Fruit fly (Drosophila melanogaster) whole organism, embryonic: ENCODE data around the gene ImpE1.
A peak's percentile ranks its signal among the peaks of the same experiment; 100 is the strongest.

Experiments
- Asciz ChIP-seq: fragments of 200-800 bp; sonication (Bioruptor generic); optimal IDR thresholded peaks from 2 replicates; lab custom pipeline; 2017; ENCODE audit warnings: missing biosample characterization, mild to moderate bottlenecking, missing genetic modification characterization, missing genetic modification reagents
- CG11085 ChIP-seq: fragments of 200-800 bp; sonication (Bioruptor generic); IDR thresholded peaks from 2 replicates; pipeline ENCODE4 v1.3.6; 2022; ENCODE audit warnings: missing biosample characterization, missing genetic modification characterization
- CG11093 ChIP-seq: fragments of 200-800 bp; sonication (Bioruptor generic); IDR thresholded peaks from 3 replicates; pipeline ENCODE4 v1.3.6; 2022; ENCODE audit warnings: missing biosample characterization, missing genetic modification characterization
- CG11247 ChIP-seq: fragments of 200-800 bp; sonication (Bioruptor generic); IDR thresholded peaks from 2 replicates; pipeline ENCODE4 v1.3.6; 2022; ENCODE audit warnings: missing biosample characterization, missing genetic modification characterization
- CG11560 ChIP-seq: fragments of 200-800 bp; sonication (Bioruptor generic); IDR thresholded peaks from 3 replicates; pipeline ENCODE4 v1.3.6; 2022; ENCODE audit warnings: missing biosample characterization, missing genetic modification characterization
- CG11696 ChIP-seq: fragments of 200-800 bp; sonication (Bioruptor generic); IDR thresholded peaks from 2 replicates; pipeline ENCODE4 v1.3.6; 2022; ENCODE audit warnings: missing biosample characterization, missing genetic modification characterization
- CG12071 ChIP-seq: fragments of 200-800 bp; sonication (Bioruptor generic); optimal IDR thresholded peaks from 3 replicates; lab custom pipeline; 2018; ENCODE audit warnings: missing biosample characterization, mild to moderate bottlenecking, missing genetic modification characterization
- CG13894 ChIP-seq: fragments of 200-800 bp; sonication (Bioruptor generic); optimal IDR thresholded peaks from 3 replicates; lab custom pipeline; 2018; ENCODE audit warnings: missing biosample characterization, mild to moderate bottlenecking, missing genetic modification characterization, moderate library complexity
- CG14667 ChIP-seq: fragments of 200-800 bp; sonication (Bioruptor generic); IDR thresholded peaks from 2 replicates; pipeline ENCODE4 v1.3.6; 2022; ENCODE audit warnings: missing biosample characterization, missing genetic modification characterization
- CG15514 ChIP-seq: fragments of 200-800 bp; sonication (Bioruptor generic); optimal IDR thresholded peaks from 3 replicates; lab custom pipeline; 2017; ENCODE audit warnings: missing biosample characterization, missing genetic modification characterization, mild to moderate bottlenecking, moderate library complexity, missing genetic modification reagents
- CG15601 ChIP-seq: fragments of 200-800 bp; sonication (Bioruptor generic); optimal IDR thresholded peaks from 3 replicates; lab custom pipeline; 2019; ENCODE audit warnings: missing biosample characterization, mild to moderate bottlenecking, missing genetic modification characterization, moderate library complexity
- CG1602 ChIP-seq: fragments of 200-800 bp; sonication (Bioruptor generic); optimal IDR thresholded peaks from 3 replicates; lab custom pipeline; 2016; ENCODE audit warnings: missing biosample characterization, missing genetic modification characterization
- CG17359 ChIP-seq: fragments of 200-800 bp; sonication (Bioruptor generic); optimal IDR thresholded peaks from 3 replicates; lab custom pipeline; 2018; ENCODE audit warnings: missing biosample characterization, mild to moderate bottlenecking, missing genetic modification characterization, moderate library complexity
- CG17568 ChIP-seq: fragments of 200-800 bp; sonication (Bioruptor generic); optimal IDR thresholded peaks from 2 replicates; lab custom pipeline; 2018; ENCODE audit warnings: missing biosample characterization, mild to moderate bottlenecking, missing genetic modification characterization, moderate library complexity
- CG17612 ChIP-seq: fragments of 200-800 bp; sonication (Bioruptor generic); IDR thresholded peaks from 2 replicates; pipeline ENCODE4 v1.3.6; 2022; ENCODE audit warnings: missing biosample characterization, missing genetic modification characterization
- CG18011 ChIP-seq: fragments of 200-800 bp; sonication (Bioruptor generic); optimal IDR thresholded peaks from 2 replicates; lab custom pipeline; 2017; ENCODE audit warnings: missing biosample characterization, missing genetic modification characterization, mild to moderate bottlenecking, moderate library complexity, missing genotype
- CG18764 ChIP-seq: fragments of 200-800 bp; sonication (Bioruptor generic); optimal IDR thresholded peaks from 3 replicates; lab custom pipeline; 2016; ENCODE audit warnings: missing biosample characterization, missing genetic modification characterization
- CG2129 ChIP-seq: fragments of 200-800 bp; sonication (Bioruptor generic); IDR thresholded peaks from 2 replicates; pipeline ENCODE4 v1.3.6; 2022; ENCODE audit warnings: missing biosample characterization, missing genetic modification characterization; ENCODE audit not compliant: partially characterized antibody
- CG31224 ChIP-seq: fragments of 200-800 bp; sonication (Bioruptor generic); IDR thresholded peaks from 2 replicates; pipeline ENCODE4 v1.3.6; 2022; ENCODE audit warnings: missing biosample characterization, missing genetic modification characterization
- CG4360 ChIP-seq: fragments of 200-800 bp; sonication (Bioruptor generic); IDR thresholded peaks from 2 replicates; pipeline ENCODE4 v1.3.6; 2022; ENCODE audit warnings: missing biosample characterization, missing genetic modification characterization
- CG43689 ChIP-seq: fragments of 200-800 bp; sonication (Bioruptor generic); IDR thresholded peaks from 2 replicates; pipeline ENCODE4 v1.3.6; 2022; ENCODE audit warnings: missing biosample characterization, missing genetic modification characterization
- CG6272 ChIP-seq: fragments of 200-800 bp; sonication (Bioruptor generic); IDR thresholded peaks from 2 replicates; pipeline ENCODE4 v1.3.6; 2022; ENCODE audit warnings: missing biosample characterization, missing genetic modification characterization
- CG7357 ChIP-seq: fragments of 200-800 bp; sonication (Bioruptor generic); IDR thresholded peaks from 3 replicates; pipeline ENCODE4 v1.3.6; 2022; ENCODE audit warnings: missing biosample characterization, missing genetic modification characterization
- CG7372 ChIP-seq: fragments of 200-800 bp; sonication (Bioruptor generic); IDR thresholded peaks from 2 replicates; pipeline ENCODE4 v1.3.6; 2022; ENCODE audit warnings: missing biosample characterization, missing genetic modification characterization
- CG7928 ChIP-seq: fragments of 200-800 bp; sonication (Bioruptor generic); optimal IDR thresholded peaks from 2 replicates; lab custom pipeline; 2017; ENCODE audit warnings: missing biosample characterization, mild to moderate bottlenecking, missing genetic modification characterization
- CG9817 ChIP-seq: fragments of 200-800 bp; sonication (Bioruptor generic); optimal IDR thresholded peaks from 2 replicates; lab custom pipeline; 2018; ENCODE audit warnings: missing biosample characterization, mild to moderate bottlenecking, missing genetic modification characterization, moderate library complexity
- Dbx ChIP-seq: fragments of 200-800 bp; sonication (Bioruptor generic); IDR thresholded peaks from 3 replicates; pipeline ENCODE4 v1.3.6; 2022; ENCODE audit warnings: missing biosample characterization, missing genetic modification characterization
- Dp ChIP-seq: fragments of 200-800 bp; sonication (Bioruptor generic); optimal IDR thresholded peaks from 2 replicates; lab custom pipeline; 2018; ENCODE audit warnings: missing biosample characterization, mild to moderate bottlenecking, missing genetic modification characterization, moderate library complexity
- E2f1 ChIP-seq: fragments of 200-800 bp; sonication (Bioruptor generic); IDR thresholded peaks from 2 replicates; pipeline ENCODE4 v1.3.6; 2022; ENCODE audit warnings: missing biosample characterization, missing genetic modification characterization
- E2f2 ChIP-seq: fragments of 200-800 bp; sonication (Bioruptor generic); IDR thresholded peaks from 2 replicates; pipeline ENCODE4 v1.3.6; 2022; ENCODE audit warnings: missing biosample characterization, missing genetic modification characterization
- Ets65A ChIP-seq: fragments of 200-800 bp; sonication (Bioruptor generic); peaks from one replicate; lab custom pipeline; 2016; ENCODE audit warnings: missing biosample characterization, missing genetic modification characterization
- Ets97D ChIP-seq: fragments of 200-800 bp; sonication (Bioruptor generic); optimal IDR thresholded peaks from 3 replicates; lab custom pipeline; 2016; ENCODE audit warnings: missing biosample characterization, missing genetic modification characterization
- Hey ChIP-seq: fragments of 200-800 bp; sonication (Bioruptor generic); optimal IDR thresholded peaks from 3 replicates; lab custom pipeline; 2018; ENCODE audit warnings: missing biosample characterization, mild to moderate bottlenecking, missing genetic modification characterization
- HmgD ChIP-seq: fragments of 200-800 bp; sonication (Bioruptor generic); optimal IDR thresholded peaks from 3 replicates; lab custom pipeline; 2016; ENCODE audit warnings: missing biosample characterization, missing genetic modification characterization
- HmgZ ChIP-seq: fragments of 200-800 bp; sonication (Bioruptor generic); optimal IDR thresholded peaks from 2 replicates; lab custom pipeline; 2018; ENCODE audit warnings: missing biosample characterization, mild to moderate bottlenecking, missing genetic modification characterization
- Hsf ChIP-seq: fragments of 200-800 bp; sonication (Bioruptor generic); optimal IDR thresholded peaks from 3 replicates; lab custom pipeline; 2016; ENCODE audit warnings: missing biosample characterization, missing genetic modification characterization
- Neu2 ChIP-seq: fragments of 200-800 bp; sonication (Bioruptor generic); optimal IDR thresholded peaks from 3 replicates; lab custom pipeline; 2016; ENCODE audit warnings: missing biosample characterization, missing genetic modification characterization, borderline replicate concordance
- Ptx1 ChIP-seq: fragments of 200-800 bp; sonication (Bioruptor generic); IDR thresholded peaks from 2 replicates; pipeline ENCODE4 v1.3.6; 2022; ENCODE audit warnings: missing biosample characterization, missing genetic modification characterization
- Rx ChIP-seq: fragments of 200-800 bp; sonication (Bioruptor generic); IDR thresholded peaks from 2 replicates; pipeline ENCODE4 v1.3.6; 2022; ENCODE audit warnings: missing biosample characterization, missing genetic modification characterization
- Sox102F ChIP-seq: fragments of 200-800 bp; sonication (Bioruptor generic); optimal IDR thresholded peaks from 2 replicates; lab custom pipeline; 2018; ENCODE audit warnings: missing biosample characterization, mild to moderate bottlenecking, missing genetic modification characterization, moderate library complexity
- bbx ChIP-seq: fragments of 200-800 bp; sonication (Bioruptor generic); IDR thresholded peaks from 2 replicates; pipeline ENCODE4 v1.3.6; 2022; ENCODE audit warnings: missing biosample characterization, missing genetic modification characterization; ENCODE audit not compliant: partially characterized antibody
- chn ChIP-seq: fragments of 200-800 bp; sonication (Bioruptor generic); optimal IDR thresholded peaks from 2 replicates; lab custom pipeline; 2016; ENCODE audit warnings: missing biosample characterization, missing genetic modification characterization
- gcm ChIP-seq: fragments of 200-800 bp; sonication (Bioruptor generic); optimal IDR thresholded peaks from 2 replicates; lab custom pipeline; 2019; ENCODE audit warnings: missing biosample characterization, mild to moderate bottlenecking, missing genetic modification characterization, moderate library complexity
- gro ChIP-seq: fragments of 200-800 bp; sonication (Bioruptor generic); optimal IDR thresholded peaks from 2 replicates; lab custom pipeline; 2016; ENCODE audit warnings: missing biosample characterization, missing genetic modification characterization
- jumu ChIP-seq: fragments of 200-800 bp; sonication (Bioruptor generic); optimal IDR thresholded peaks from 3 replicates; lab custom pipeline; 2016; ENCODE audit warnings: missing biosample characterization, missing genetic modification characterization
- lab ChIP-seq: fragments of 200-800 bp; sonication (Bioruptor generic); optimal IDR thresholded peaks from 3 replicates; lab custom pipeline; 2017; ENCODE audit warnings: missing biosample characterization, missing genetic modification characterization, mild to moderate bottlenecking, moderate library complexity, missing genetic modification reagents
- maf-S ChIP-seq: fragments of 200-800 bp; sonication (Bioruptor generic); optimal IDR thresholded peaks from 2 replicates; lab custom pipeline; 2016; ENCODE audit warnings: missing biosample characterization, missing genetic modification characterization
- pita ChIP-seq: fragments of 200-800 bp; sonication (Bioruptor generic); optimal IDR thresholded peaks from 2 replicates; lab custom pipeline; 2017; ENCODE audit warnings: missing biosample characterization, mild to moderate bottlenecking, missing genetic modification characterization
- seq ChIP-seq: fragments of 200-800 bp; sonication (Bioruptor generic); IDR thresholded peaks from 2 replicates; pipeline ENCODE4 v1.3.6; 2022; ENCODE audit warnings: missing biosample characterization, missing genetic modification characterization
- tin ChIP-seq: fragments of 200-800 bp; sonication (Bioruptor generic); optimal IDR thresholded peaks from 3 replicates; lab custom pipeline; 2016; ENCODE audit warnings: missing biosample characterization, missing genetic modification characterization
- tll ChIP-seq, 2 experiments: fragments of 200-800 bp in 1 of 2; fragments of >200 bp in 1 of 2; sonication (Bioruptor generic) in 1 of 2; optimal IDR thresholded peaks; 2 replicates each; lab custom pipeline; 2017 to 2019; ENCODE audit warnings: missing biosample characterization in 2 of 2, missing genetic modification characterization in 2 of 2, mild to moderate bottlenecking in 1 of 2, moderate library complexity in 1 of 2
- zen2 ChIP-seq: fragments of 200-800 bp; sonication (Bioruptor generic); IDR thresholded peaks from 3 replicates; pipeline ENCODE4 v1.3.6; 2022; ENCODE audit warnings: missing biosample characterization, missing genetic modification characterization; ENCODE audit not compliant: partially characterized antibody

The ImpE1 gene

dm6 chr3L:8424831-8425336 lies 52.7 kb downstream of the ImpE1 start, which contains the start of gene Cbl (continued):
- TF ChIP-seq Ptx1 (no peak), CG11560 (tag; lab: Robert Waterston, UW) (no peak), jumu (GFP tag; lab: Kevin White, UChicago) (no peak), CG11093 (GFP tag; lab: Robert Waterston, UW) (no peak), CG11085 (no peak), CG7372 (GFP tag; lab: Robert Waterston, UW) (no peak), tll (GFP tag; optimal IDR thresholded peaks at IDR 0.05; lab: Kevin White, UChicago) (peak in 1 of 2 experiments; percentile 42), lab (GFP tag; lab: Kevin White, UChicago) (no peak), seq (GFP tag; lab: Robert Waterston, UW) (no peak), maf-S (GFP tag; lab: Kevin White, UChicago) (no peak), CG31224 (GFP tag; lab: Robert Waterston, UW) (no peak), CG6272 (GFP tag; lab: Robert Waterston, UW) (no peak), Asciz (GFP tag; lab: Kevin White, UChicago) (no peak), CG12071 (GFP tag; lab: Kevin White, UChicago) (no peak), Ets97D (GFP tag; lab: Kevin White, UChicago) (peak; percentile 91), E2f2 (GFP tag; lab: Robert Waterston, UW) (peak; percentile 52), Dbx (GFP tag; lab: Robert Waterston, UW) (no peak), Hey (no peak), CG11696 (GFP tag; lab: Robert Waterston, UW) (no peak), Neu2 (GFP tag; lab: Kevin White, UChicago) (no peak), CG17612 (no peak), gro (GFP tag; lab: Kevin White, UChicago) (no peak), CG13894 (tag; lab: Kevin White, UChicago) (no peak), CG14667 (GFP tag; lab: Robert Waterston, UW) (no peak), pita (GFP tag; lab: Kevin White, UChicago) (no peak), CG7357 (no peak), Rx (GFP tag; lab: Robert Waterston, UW) (no peak), chn (GFP tag; lab: Kevin White, UChicago) (no peak), CG15514 (no peak), HmgD (GFP tag; lab: Kevin White, UChicago) (peak; percentile 60), Dp (GFP tag; lab: Kevin White, UChicago) (peak; percentile 58), CG18011 (no peak), CG7928 (GFP tag; lab: Kevin White, UChicago) (peak; percentile 44), gcm (GFP tag; lab: Kevin White, UChicago) (no peak), tin (no peak), CG11247 (no peak), CG18764 (GFP tag; lab: Kevin White, UChicago) (no peak), Sox102F (GFP tag; lab: Kevin White, UChicago) (no peak), CG17568 (GFP tag; lab: Kevin White, UChicago) (no peak), CG43689 (GFP tag; lab: Robert Waterston, UW) (no peak), Ets65A (GFP tag; lab: Kevin White, UChicago) (peak; percentile 55), CG4360 (GFP tag; lab: Robert Waterston, UW) (peak; percentile 100), bbx (GFP tag; lab: Robert Waterston, UW) (peak; percentile 26), CG15601 (tag; lab: Kevin White, UChicago) (peak; percentile 53), zen2 (GFP tag; lab: Robert Waterston, UW) (no peak), CG2129 (GFP tag; lab: Robert Waterston, UW) (no peak), CG9817 (tag; lab: Kevin White, UChicago) (no peak), Hsf (GFP tag; lab: Kevin White, UChicago) (no peak), CG17359 (no peak), CG1602 (GFP tag; lab: Kevin White, UChicago) (no peak), HmgZ (tag; lab: Kevin White, UChicago) (peak; percentile 70), E2f1 (GFP tag; lab: Robert Waterston, UW) (no peak)
